Worm (Caenorhabditis elegans) whole organism, mixed stage, embryonic: ENCODE data around the gene pch-2.

Experiments used
- M03D4.4 ChIP-seq: sonication (generic microtip); optimal IDR thresholded peaks from 2 replicates; lab custom pipeline; 2017; ENCODE audit warnings: mild to moderate bottlenecking, missing genetic modification characterization, missing compliant biosample characterization
- bed-3 ChIP-seq: fragments of 200-800 bp; sonication (Bioruptor generic); optimal IDR thresholded peaks from 3 replicates; lab custom pipeline; 2018; ENCODE audit warnings: mild to moderate bottlenecking, missing genetic modification characterization, moderate library complexity, missing compliant biosample characterization
- blmp-1 ChIP-seq: fragments of 150-350 bp; optimal IDR thresholded peaks from 2 replicates; lab custom pipeline; 2014; ENCODE audit warnings: missing biosample characterization, missing genetic modification characterization
- ceh-39 ChIP-seq: fragments of 150-350 bp; optimal IDR thresholded peaks from 2 replicates; lab custom pipeline; 2014; ENCODE audit warnings: missing biosample characterization, missing genetic modification characterization
- ceh-43 ChIP-seq: fragments of 200-800 bp; sonication (Bioruptor generic); optimal IDR thresholded peaks from 2 replicates; lab custom pipeline; 2018; ENCODE audit warnings: mild to moderate bottlenecking, missing genetic modification characterization, moderate library complexity, missing compliant biosample characterization
- ceh-83 ChIP-seq: fragments of 200-800 bp; sonication (Bioruptor generic); optimal IDR thresholded peaks from 2 replicates; lab custom pipeline; 2018; ENCODE audit warnings: mild to moderate bottlenecking, missing genetic modification characterization, missing compliant biosample characterization
- ces-1 ChIP-seq: fragments of 150-350 bp; optimal IDR thresholded peaks from 2 replicates; lab custom pipeline; 2014; ENCODE audit warnings: missing biosample characterization, missing genetic modification reagents, missing genetic modification characterization
- cnd-1 ChIP-seq: fragments of 200-800 bp; sonication (Bioruptor generic); optimal IDR thresholded peaks from 2 replicates; lab custom pipeline; 2018; ENCODE audit warnings: mild to moderate bottlenecking, missing genetic modification characterization, missing compliant biosample characterization
- drap-1 ChIP-seq: fragments of 200-800 bp; sonication (Bioruptor generic); optimal IDR thresholded peaks from 3 replicates; lab custom pipeline; 2018; ENCODE audit warnings: mild to moderate bottlenecking, missing genetic modification characterization, missing compliant biosample characterization
- elt-1 ChIP-seq: sonication (generic microtip); optimal IDR thresholded peaks from 2 replicates; lab custom pipeline; 2017; ENCODE audit warnings: missing genetic modification characterization, mild to moderate bottlenecking, missing compliant biosample characterization, antibody characterized with exemption, moderate library complexity, borderline replicate concordance; ENCODE audit not compliant: insufficient read depth
- elt-3 ChIP-seq: fragments of 150-350 bp; optimal IDR thresholded peaks from 2 replicates; lab custom pipeline; 2014; ENCODE audit warnings: missing biosample characterization, missing genetic modification characterization
- flh-1 ChIP-seq: fragments of 200-800 bp; sonication (Bioruptor generic); optimal IDR thresholded peaks from 2 replicates; lab custom pipeline; 2018; ENCODE audit warnings: mild to moderate bottlenecking, missing genetic modification characterization, moderate library complexity, missing compliant biosample characterization
- ham-2 ChIP-seq: fragments of 200-800 bp; sonication (Bioruptor generic); optimal IDR thresholded peaks from 2 replicates; lab custom pipeline; 2018; ENCODE audit warnings: mild to moderate bottlenecking, missing genetic modification characterization, missing compliant biosample characterization
- hlh-1 ChIP-seq: fragments of 150-350 bp; optimal IDR thresholded peaks from 2 replicates; lab custom pipeline; 2014; ENCODE audit warnings: missing biosample characterization, missing genetic modification reagents, missing genetic modification characterization
- lin-13 ChIP-seq: fragments of 150-350 bp; optimal IDR thresholded peaks from 2 replicates; lab custom pipeline; 2014; ENCODE audit warnings: missing biosample characterization, missing genetic modification characterization
- lsy-2 ChIP-seq: fragments of 150-350 bp; optimal IDR thresholded peaks from 2 replicates; lab custom pipeline; 2014; ENCODE audit warnings: missing biosample characterization, missing genetic modification characterization
- mab-5 ChIP-seq: fragments of 150-350 bp; optimal IDR thresholded peaks from 2 replicates; lab custom pipeline; 2014; ENCODE audit warnings: missing biosample characterization, missing genetic modification characterization
- mls-2 ChIP-seq: sonication (generic microtip); optimal IDR thresholded peaks from 2 replicates; lab custom pipeline; 2016; ENCODE audit warnings: mild to moderate bottlenecking, missing genetic modification characterization, moderate library complexity, missing compliant biosample characterization
- nhr-12 ChIP-seq: fragments of 150-350 bp; optimal IDR thresholded peaks from 2 replicates; lab custom pipeline; 2014; ENCODE audit warnings: missing biosample characterization, missing genetic modification characterization
- nhr-2 ChIP-seq: fragments of 150-350 bp; optimal IDR thresholded peaks from 2 replicates; lab custom pipeline; 2014; ENCODE audit warnings: missing biosample characterization, missing genetic modification characterization
- nhr-237 ChIP-seq: fragments of 150-350 bp; optimal IDR thresholded peaks from 2 replicates; lab custom pipeline; 2014; ENCODE audit warnings: missing biosample characterization, missing genetic modification characterization
- nhr-28 ChIP-seq: fragments of 150-350 bp; optimal IDR thresholded peaks from 2 replicates; lab custom pipeline; 2014; ENCODE audit warnings: missing biosample characterization, missing genetic modification characterization
- nhr-76 ChIP-seq: sonication (generic microtip); optimal IDR thresholded peaks from 2 replicates; lab custom pipeline; 2017; ENCODE audit warnings: missing biosample characterization, missing genetic modification characterization
- pha-4 ChIP-seq: fragments of 150-350 bp; optimal IDR thresholded peaks from 2 replicates; lab custom pipeline; 2018; ENCODE audit warnings: missing biosample characterization, missing genetic modification reagents, missing genetic modification characterization
- sem-2 ChIP-seq: fragments of 200-800 bp; sonication (Bioruptor generic); optimal IDR thresholded peaks from 2 replicates; lab custom pipeline; 2018; ENCODE audit warnings: mild to moderate bottlenecking, missing genetic modification characterization, missing compliant biosample characterization
- snpc-4 ChIP-seq: fragments of 150-350 bp; optimal IDR thresholded peaks from 2 replicates; lab custom pipeline; 2014; ENCODE audit warnings: missing biosample characterization, missing genetic modification characterization
- sptf-1 ChIP-seq: sonication (generic microtip); optimal IDR thresholded peaks from 2 replicates; lab custom pipeline; 2017; ENCODE audit warnings: mild to moderate bottlenecking, missing genetic modification characterization, moderate library complexity, missing compliant biosample characterization
- tbx-8 ChIP-seq: fragments of 200-800 bp; sonication (Bioruptor generic); optimal IDR thresholded peaks from 2 replicates; lab custom pipeline; 2018; ENCODE audit warnings: mild to moderate bottlenecking, missing genetic modification characterization, moderate library complexity, missing compliant biosample characterization
- unc-120 ChIP-seq: sonication (generic microtip); optimal IDR thresholded peaks from 2 replicates; lab custom pipeline; 2017; ENCODE audit warnings: missing genetic modification characterization, missing compliant biosample characterization; ENCODE audit not compliant: poor library complexity, severe bottlenecking
- unc-62 ChIP-seq: fragments of 150-350 bp; optimal IDR thresholded peaks from 2 replicates; lab custom pipeline; 2014; ENCODE audit warnings: missing biosample characterization, missing genetic modification reagents, missing genetic modification characterization
- zip-8 ChIP-seq: fragments of 150-350 bp; optimal IDR thresholded peaks from 2 replicates; lab custom pipeline; 2014; ENCODE audit warnings: missing biosample characterization, missing genetic modification characterization
- ztf-11 ChIP-seq: fragments of 150-350 bp; optimal IDR thresholded peaks from 2 replicates; lab custom pipeline; 2014; ENCODE audit warnings: missing biosample characterization, missing genetic modification characterization

The pch-2 gene

ce11 chrII:8160916-8161315, 2.8 kb downstream of the pch-2 start:
- no peak for TF ChIP-seq nhr-2 (tag; lab: Kevin White, UChicago)
- TF ChIP-seq nhr-12 = no peak
- no peak for TF ChIP-seq flh-1 (GFP tag; lab: Kevin White, UChicago)
- TF ChIP-seq elt-1 (tag; lab: Kevin White, UChicago) = no peak
- no peak for TF ChIP-seq ces-1 (GFP tag; lab: Kevin White, UChicago)
- no peak for TF ChIP-seq snpc-4 (tag; lab: Kevin White, UChicago)
- TF ChIP-seq nhr-76 (tag; lab: Kevin White, UChicago) = no peak
- TF ChIP-seq unc-62 (GFP tag; lab: Kevin White, UChicago) = no peak

DNA sequence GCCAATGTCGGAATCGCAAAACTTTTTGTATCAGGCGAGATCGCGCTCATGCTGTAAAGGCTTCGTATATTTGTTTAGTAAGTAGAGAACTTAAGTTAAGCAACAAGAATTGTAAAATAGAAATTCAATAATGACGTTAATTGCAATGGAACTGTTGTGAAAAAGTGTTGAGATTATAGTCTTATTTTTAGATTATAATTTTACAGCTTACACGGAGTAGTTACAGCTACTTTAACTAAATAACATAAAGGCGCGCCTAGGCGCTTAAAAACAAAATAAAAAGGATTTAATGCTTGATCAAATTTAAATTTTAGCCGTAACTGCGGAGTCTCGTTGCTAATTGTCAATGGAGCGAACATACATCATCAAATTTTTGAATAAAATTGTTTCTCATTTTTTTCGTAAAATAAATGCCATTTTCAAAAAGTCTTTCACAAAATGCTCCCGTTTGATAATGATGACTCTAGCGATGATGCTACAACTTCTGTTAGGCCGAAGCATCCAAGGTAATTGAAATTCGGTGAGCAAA, 4.0 kb downstream of the pch-2 start, which contains the start of the genes emb-27 and rrf-3:
emb-27 (minus strand) TSS at position 51 of the 529 bp plus-strand sequence.
rrf-3 (plus strand) TSS at position 346 of the 529 bp plus-strand sequence.
- TF ChIP-seq cnd-1 (no peak), nhr-28 (tag; lab: Kevin White, UChicago) (no peak), mab-5 (tag; lab: Kevin White, UChicago) (no peak), nhr-2 (tag; lab: Kevin White, UChicago) (no peak), ham-2 (GFP tag; lab: Kevin White, UChicago) (peak; percentile 68), ces-1 (GFP tag; lab: Kevin White, UChicago) (peak; percentile 97), nhr-237 (tag; lab: Kevin White, UChicago) (no peak), lin-13 (tag; lab: Kevin White, UChicago) (no peak), ceh-43 (GFP tag; lab: Kevin White, UChicago) (no peak), flh-1 (GFP tag; lab: Kevin White, UChicago) (no peak), tbx-8 (GFP tag; lab: Kevin White, UChicago) (no peak), elt-3 (tag; lab: Kevin White, UChicago) (no peak), ceh-39 (tag; lab: Kevin White, UChicago) (no peak), snpc-4 (tag; lab: Kevin White, UChicago) (no peak), bed-3 (GFP tag; lab: Kevin White, UChicago) (no peak), blmp-1 (tag; lab: Kevin White, UChicago) (no peak), hlh-1 (tag; lab: Kevin White, UChicago) (no peak), sptf-1 (tag; lab: Kevin White, UChicago) (no peak), mls-2 (tag; lab: Kevin White, UChicago) (no peak), unc-62 (GFP tag; lab: Kevin White, UChicago) (no peak), sem-2 (GFP tag; lab: Kevin White, UChicago) (no peak), lsy-2 (tag; lab: Kevin White, UChicago) (peak; percentile 71), zip-8 (tag; lab: Kevin White, UChicago) (no peak), drap-1 (GFP tag; lab: Kevin White, UChicago) (no peak), M03D4.4 (no peak)
- TF ChIP-seq, all 35 proteins: peak for 3

DNA sequence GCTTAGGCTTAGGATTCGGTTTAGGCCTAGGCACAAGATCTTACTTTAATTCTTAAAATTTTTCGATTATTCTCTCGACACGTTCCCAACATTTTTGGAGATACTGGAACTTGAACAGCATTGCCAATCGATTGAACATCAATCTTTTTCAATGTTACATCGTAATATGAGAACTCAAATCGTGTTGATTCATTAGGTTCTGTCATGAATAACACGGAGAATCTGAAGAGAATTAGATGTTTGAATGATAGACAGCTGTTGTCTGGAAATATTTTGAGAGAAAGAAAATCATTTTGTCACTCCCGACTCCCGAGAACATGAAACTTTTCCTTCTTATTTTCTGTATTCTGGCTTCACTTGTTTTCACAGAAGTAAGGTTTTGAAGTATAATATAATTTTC, 11.1 kb downstream of the pch-2 start, which contains the start of gene T05C12.15:
T05C12.15 (plus strand) TSS at position 301 of the 400 bp plus-strand sequence.
- TF ChIP-seq ceh-43 (GFP tag; lab: Kevin White, UChicago) = no peak
- TF ChIP-seq unc-120 (tag; lab: Kevin White, UChicago) = no peak
- no peak for TF ChIP-seq lin-13 (tag; lab: Kevin White, UChicago)
- TF ChIP-seq nhr-237 (tag; lab: Kevin White, UChicago) = no peak
- no peak for TF ChIP-seq nhr-2 (tag; lab: Kevin White, UChicago)
- TF ChIP-seq hlh-1 (tag; lab: Kevin White, UChicago) = no peak
- no peak for TF ChIP-seq blmp-1 (tag; lab: Kevin White, UChicago)
- TF ChIP-seq bed-3 (GFP tag; lab: Kevin White, UChicago) = no peak
- no peak for TF ChIP-seq mab-5 (tag; lab: Kevin White, UChicago)
- no peak for TF ChIP-seq lsy-2 (tag; lab: Kevin White, UChicago)
- TF ChIP-seq ces-1 (GFP tag; lab: Kevin White, UChicago) = no peak
- no peak for TF ChIP-seq pha-4 (tag; lab: Kevin White, UChicago)
- TF ChIP-seq ceh-83 (GFP tag; lab: Kevin White, UChicago) = no peak
- no peak for TF ChIP-seq tbx-8 (GFP tag; lab: Kevin White, UChicago)
- no peak for TF ChIP-seq snpc-4 (tag; lab: Kevin White, UChicago)

- TF ChIP-seq M03D4.4 (no peak), unc-120 (tag; lab: Kevin White, UChicago) (no peak), ztf-11 (tag; lab: Kevin White, UChicago) (no peak), ceh-43 (GFP tag; lab: Kevin White, UChicago) (no peak), elt-3 (tag; lab: Kevin White, UChicago) (no peak)
These were observed 12.2 kb downstream of the pch-2 start, which contains the start of gene T05C12.11 for ce11 chrII:8170374-8170773. T05C12.11 (minus strand) TSS chrII:8170474.
